Fruit fly (Drosophila melanogaster) Kc167 (cell line): Measurements from ENCODE around the gene KdelR.

Experiments used
- Myc ChIP-seq: fragments of >200 bp; optimal IDR thresholded peaks from 2 replicates; lab custom pipeline; 2017; ENCODE audit warnings: missing external identifiers
- Sin3A ChIP-seq: fragments of >200 bp; optimal IDR thresholded peaks from 2 replicates; lab custom pipeline; 2018; ENCODE audit warnings: missing external identifiers
- h ChIP-seq: fragments of >200 bp; optimal IDR thresholded peaks from 3 replicates; lab custom pipeline; 2018; ENCODE audit warnings: missing external identifiers
- insv ChIP-seq: fragments of >200 bp; optimal IDR thresholded peaks from 3 replicates; lab custom pipeline; 2018; ENCODE audit warnings: missing external identifiers
- psq ChIP-seq: fragments of >200 bp; optimal IDR thresholded peaks from 2 replicates; lab custom pipeline; 2017; ENCODE audit warnings: missing external identifiers
- ttk ChIP-seq: sonication (Bioruptor generic); optimal IDR thresholded peaks from 2 replicates; lab custom pipeline; 2017; ENCODE audit warnings: missing external identifiers

KdelR gene

DNA sequence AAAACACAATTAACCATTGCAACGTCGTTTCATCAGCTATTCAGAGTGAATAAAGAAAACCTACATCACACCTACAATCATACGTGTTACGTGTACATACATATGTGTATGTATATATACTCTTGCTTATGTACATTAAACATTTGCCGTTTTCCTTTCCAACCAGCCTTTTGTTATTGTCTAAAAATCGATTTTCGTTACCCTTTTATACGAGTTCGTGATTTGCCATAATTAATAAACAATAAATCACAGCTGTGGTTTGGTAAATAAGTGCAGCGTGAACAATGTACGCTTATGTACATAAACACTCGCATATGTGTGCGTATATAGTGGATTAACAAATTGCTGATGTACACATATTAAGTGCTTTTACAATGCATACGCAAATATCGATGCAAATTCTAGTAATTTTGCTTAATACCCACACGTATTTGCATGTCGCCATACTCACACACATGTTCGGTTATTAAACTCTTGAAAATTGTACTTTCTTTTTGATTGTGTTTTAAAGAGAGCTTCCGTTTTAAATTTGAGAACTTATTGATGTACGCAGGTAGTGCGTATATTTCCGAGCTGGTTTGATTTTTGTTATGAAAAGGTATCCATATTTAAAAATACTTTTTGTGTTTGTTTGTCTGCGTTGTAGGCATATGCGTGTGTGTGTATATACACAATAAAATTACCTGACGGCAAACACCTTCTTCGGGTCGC lies 29.7 kb upstream of the KdelR start:
- TF ChIP-seq Sin3A (lab: Kevin White, UChicago) = no peak
- TF ChIP-seq Myc (lab: Kevin White, UChicago) = no peak
- TF ChIP-seq ttk (lab: Kevin White, UChicago) = no peak
- TF ChIP-seq psq (lab: Kevin White, UChicago) = no peak
- TF ChIP-seq h = no peak
- TF ChIP-seq insv (lab: Kevin White, UChicago) = no peak

DNA sequence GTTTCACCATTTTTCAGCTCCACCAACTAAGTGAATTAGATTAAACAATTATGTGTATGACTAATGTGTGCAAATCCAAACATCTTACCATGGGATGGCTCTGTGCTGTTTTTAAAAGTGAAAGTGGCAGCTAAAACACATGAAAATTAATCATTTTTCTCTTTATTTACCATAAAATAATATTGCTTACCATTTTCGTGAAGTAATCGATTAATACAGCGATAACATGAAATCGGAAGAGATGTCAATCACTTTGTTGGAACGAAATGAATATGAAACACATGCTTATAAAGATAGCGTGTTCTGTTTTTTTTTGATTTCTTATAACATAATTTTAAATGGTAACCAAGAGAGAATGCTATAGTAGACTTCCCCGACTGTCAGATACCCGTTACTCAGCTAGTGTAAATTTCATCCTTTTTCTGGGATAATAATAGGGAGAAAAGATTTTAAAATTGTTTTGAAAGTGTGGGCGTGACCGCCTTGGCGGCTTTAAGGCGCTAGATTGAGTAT lies 22.8 kb upstream of the KdelR start:
- no peak for TF ChIP-seq h
- no peak for TF ChIP-seq insv (lab: Kevin White, UChicago)
- TF ChIP-seq Sin3A (lab: Kevin White, UChicago) = no peak
- no peak for TF ChIP-seq Myc (lab: Kevin White, UChicago)
- TF ChIP-seq ttk (lab: Kevin White, UChicago) = no peak
- TF ChIP-seq psq (lab: Kevin White, UChicago) = no peak

DNA sequence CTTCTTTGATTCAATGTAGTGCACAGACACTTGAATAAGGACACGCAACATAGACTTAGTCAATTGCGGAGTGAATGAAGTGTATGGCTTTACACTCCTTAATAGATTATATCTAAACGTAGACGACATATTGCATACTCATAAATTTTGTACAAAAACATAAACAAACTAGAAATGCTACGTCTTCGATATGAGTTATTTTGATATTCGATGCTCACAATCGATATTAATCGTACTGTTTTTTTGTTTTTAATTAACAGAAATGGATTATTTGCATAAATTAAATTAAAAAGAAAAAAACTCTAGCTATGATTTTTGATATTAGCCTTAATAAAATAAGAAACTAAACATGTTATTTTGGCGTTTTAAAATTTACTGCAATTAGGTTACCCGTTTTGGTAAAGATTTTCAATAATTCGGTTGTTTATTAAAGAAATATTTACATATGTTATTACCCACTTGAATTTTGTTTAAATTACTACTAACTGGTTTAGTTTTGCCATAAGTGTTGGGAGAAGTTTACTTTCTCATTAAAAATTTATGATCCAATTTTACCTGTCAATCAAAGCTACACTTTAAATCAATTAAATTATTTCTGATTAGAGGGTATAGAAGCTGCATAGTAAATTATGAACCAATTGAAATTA lies 21.6 kb upstream of the KdelR start, which contains the start of the genes CG17768, LSm-4 and Ir31a:
Gene CG17768, minus strand, starts transcription at position 196 of the 647 bp plus-strand sequence.
Gene LSm-4, minus strand, starts transcription at position 196 of the 647 bp plus-strand sequence.
Gene Ir31a, plus strand, starts transcription at position 558 of the 647 bp plus-strand sequence.
- no peak for TF ChIP-seq psq (lab: Kevin White, UChicago)
- TF ChIP-seq insv (lab: Kevin White, UChicago) = no peak
- no peak for TF ChIP-seq Sin3A (lab: Kevin White, UChicago)
- TF ChIP-seq h = no peak
- no peak for TF ChIP-seq Myc (lab: Kevin White, UChicago)
- TF ChIP-seq ttk (lab: Kevin White, UChicago) = no peak

DNA sequence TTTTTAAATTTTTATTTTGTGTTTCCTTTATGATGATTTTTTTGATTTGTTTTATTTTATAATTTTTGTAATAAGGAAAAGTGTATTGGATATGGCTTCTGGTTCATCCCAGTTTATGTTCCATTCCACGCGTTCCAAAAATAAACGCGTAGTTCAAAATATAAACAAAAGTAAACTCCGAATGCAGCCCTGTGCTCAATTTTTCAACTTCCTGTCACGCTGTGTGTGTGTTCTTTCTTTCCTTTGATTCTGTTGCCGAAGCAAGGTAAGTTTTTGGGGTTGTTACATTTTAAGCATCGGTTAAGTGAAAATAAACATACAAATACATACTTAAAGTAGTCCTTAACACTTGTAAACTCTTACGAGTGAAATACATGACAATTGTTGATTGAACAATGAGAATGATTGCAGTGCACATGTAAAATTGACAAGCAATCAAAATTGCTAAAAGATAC lies 18.5 kb upstream of the KdelR start, which contains the start of the genes Ip259 and RpS27A:
Gene Ip259, plus strand, starts transcription at position 231 of the 455 bp plus-strand sequence.
Gene RpS27A, plus strand, starts transcription at position 231 of the 455 bp plus-strand sequence.
- TF ChIP-seq ttk (lab: Kevin White, UChicago) (no peak), insv (lab: Kevin White, UChicago) (no peak), Myc (lab: Kevin White, UChicago) (no peak), h (no peak), psq (lab: Kevin White, UChicago) (no peak), Sin3A (lab: Kevin White, UChicago) (no peak)

DNA sequence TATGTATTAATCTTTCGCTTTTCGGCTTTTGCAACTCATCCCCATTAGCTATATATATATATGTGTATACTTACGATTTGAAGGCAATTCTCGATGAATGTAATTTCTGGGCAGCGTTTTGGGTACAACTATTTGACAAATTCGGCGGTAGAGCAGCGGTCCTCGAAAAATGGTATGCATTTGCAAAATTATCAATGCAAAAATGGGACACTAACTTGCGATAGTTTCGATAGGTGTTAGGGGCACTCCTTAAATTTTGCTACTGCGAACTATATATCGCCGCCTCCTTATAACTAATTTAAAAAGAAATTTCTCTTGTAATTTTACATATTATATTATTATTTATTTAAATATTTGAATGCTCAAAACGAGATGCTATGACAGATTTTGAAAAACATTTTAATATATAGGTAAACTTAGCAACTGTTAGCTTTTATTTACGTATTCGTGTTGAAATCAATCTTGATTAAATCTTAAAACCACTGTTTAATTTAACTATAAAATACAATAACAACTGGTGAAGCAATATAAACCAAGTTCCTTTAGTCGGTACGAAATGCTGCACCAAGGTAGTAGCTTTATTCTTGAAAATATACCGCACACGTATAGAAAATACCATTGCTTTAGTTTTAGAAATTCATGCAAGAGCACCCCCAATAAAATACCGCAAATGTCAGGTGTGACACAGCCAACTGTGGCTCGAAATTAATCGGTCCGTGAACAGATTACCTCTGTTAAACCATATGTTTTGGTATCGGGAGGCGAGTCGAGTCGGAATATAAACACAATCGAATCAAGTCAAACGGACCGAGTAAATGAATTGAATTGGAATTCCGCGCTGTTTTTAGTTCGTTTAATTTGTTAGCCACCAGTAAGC lies 13.2 kb upstream of the KdelR start, which contains the start of the genes CG5355 and Klp31E:
Gene CG5355, minus strand, starts transcription at position 213 of the 877 bp plus-strand sequence.
Gene Klp31E, plus strand, starts transcription at position 767 of the 877 bp plus-strand sequence.
- TF ChIP-seq insv (lab: Kevin White, UChicago) (no peak), psq (lab: Kevin White, UChicago) (no peak), h (no peak), Myc (lab: Kevin White, UChicago) (no peak), ttk (lab: Kevin White, UChicago) (no peak), Sin3A (lab: Kevin White, UChicago) (no peak)

DNA sequence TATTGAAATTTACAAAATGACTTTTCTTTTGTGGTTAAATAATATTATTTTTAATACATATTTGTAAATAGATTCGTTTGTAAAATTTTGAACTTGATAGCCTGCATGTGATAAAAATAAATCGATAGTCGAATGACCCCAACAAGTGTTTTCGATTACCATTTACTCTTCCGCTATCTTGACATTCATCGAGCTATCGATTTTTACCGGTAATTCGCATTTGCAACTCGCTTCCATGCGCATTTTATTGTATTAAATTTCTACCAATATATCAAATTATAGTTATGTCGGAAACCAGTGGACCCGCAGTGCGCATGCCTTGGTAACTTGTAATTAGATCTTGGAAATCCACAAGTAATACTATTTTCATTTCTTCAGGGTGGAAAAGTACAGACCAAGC lies 7.7 kb upstream of the KdelR start, which contains the start of gene RfC3:
Gene RfC3, plus strand, starts transcription at position 210 of the 400 bp plus-strand sequence.
- TF ChIP-seq Myc (lab: Kevin White, UChicago) = no peak
- no peak for TF ChIP-seq Sin3A (lab: Kevin White, UChicago)
- TF ChIP-seq ttk (lab: Kevin White, UChicago) = no peak
- no peak for TF ChIP-seq psq (lab: Kevin White, UChicago)
- TF ChIP-seq h = no peak
- TF ChIP-seq insv (lab: Kevin White, UChicago) = no peak

DNA sequence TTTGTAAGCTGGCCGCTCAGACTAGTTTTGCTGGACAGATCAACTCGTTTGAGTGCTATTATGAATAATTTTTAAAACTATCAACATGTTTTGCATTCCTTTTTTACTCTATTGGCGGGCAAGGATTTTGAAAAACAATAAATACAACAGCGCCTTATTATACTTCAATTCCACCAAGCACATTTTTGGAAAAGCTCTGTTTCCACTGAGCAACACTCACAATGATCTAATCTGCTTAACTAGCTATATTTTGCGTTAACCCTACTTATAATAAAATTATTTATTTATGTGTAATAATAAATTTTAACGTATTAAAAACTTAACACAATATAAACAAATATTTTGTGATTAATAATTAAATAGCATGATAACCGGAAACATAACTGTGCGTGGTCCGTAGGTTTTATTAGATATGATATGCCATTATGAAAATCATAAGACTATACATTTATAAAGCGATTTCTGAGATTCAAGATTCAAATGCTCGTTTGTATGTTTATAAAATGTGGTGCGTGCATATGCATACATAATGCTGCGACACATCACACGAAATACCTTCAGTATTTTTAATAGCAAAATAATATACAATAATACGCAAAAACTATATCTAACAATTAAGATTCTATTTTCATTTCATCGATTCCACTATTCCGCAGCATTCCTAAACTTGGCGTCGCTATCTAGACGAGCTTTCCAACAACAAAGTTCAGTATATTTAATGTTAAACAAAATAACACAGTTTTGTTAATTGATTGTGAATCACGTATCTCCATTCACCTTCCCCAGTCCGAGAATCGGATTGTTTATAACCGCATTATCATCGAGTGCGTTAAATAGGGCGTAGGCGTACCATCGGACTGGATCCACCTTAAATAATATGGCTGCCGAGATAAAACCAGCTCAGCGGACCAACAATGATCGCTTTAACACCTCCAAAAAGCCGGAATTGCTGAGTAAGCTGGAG lies 3.8 kb upstream of the KdelR start, which contains the start of the genes pie and Wdfy2:
Gene pie, minus strand, starts transcription at position 138 of the 964 bp plus-strand sequence.
Gene Wdfy2, plus strand, starts transcription at position 649 of the 964 bp plus-strand sequence.
- TF ChIP-seq psq (lab: Kevin White, UChicago) = no peak
- TF ChIP-seq Myc (lab: Kevin White, UChicago) = no peak
- TF ChIP-seq insv (lab: Kevin White, UChicago) = no peak
- no peak for TF ChIP-seq h
- no peak for TF ChIP-seq Sin3A (lab: Kevin White, UChicago)
- TF ChIP-seq ttk (lab: Kevin White, UChicago) = no peak

DNA sequence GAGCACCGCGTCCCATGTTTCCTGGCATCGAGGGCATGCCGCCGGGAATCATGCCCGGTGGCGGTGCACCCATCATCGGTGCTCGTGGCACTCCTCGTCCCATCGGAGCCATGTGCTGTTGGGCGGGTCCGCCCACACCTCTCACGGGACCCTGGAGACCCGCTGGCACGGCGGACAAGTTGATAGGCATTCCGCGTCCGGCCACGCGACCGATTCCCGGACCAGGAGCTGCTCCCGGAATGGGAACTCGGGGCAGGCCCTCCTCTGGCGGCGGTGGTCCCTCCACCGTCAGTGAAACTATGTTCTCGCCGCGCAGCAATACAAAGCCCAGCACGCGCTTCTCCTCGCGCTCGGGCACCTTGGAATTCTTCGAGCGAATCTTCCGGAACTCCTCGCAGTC lies 1.1 kb upstream of the KdelR start:
- TF ChIP-seq h (no peak), Sin3A (lab: Kevin White, UChicago) (no peak), psq (lab: Kevin White, UChicago) (no peak), Myc (lab: Kevin White, UChicago) (no peak), ttk (lab: Kevin White, UChicago) (no peak), insv (lab: Kevin White, UChicago) (no peak)

DNA sequence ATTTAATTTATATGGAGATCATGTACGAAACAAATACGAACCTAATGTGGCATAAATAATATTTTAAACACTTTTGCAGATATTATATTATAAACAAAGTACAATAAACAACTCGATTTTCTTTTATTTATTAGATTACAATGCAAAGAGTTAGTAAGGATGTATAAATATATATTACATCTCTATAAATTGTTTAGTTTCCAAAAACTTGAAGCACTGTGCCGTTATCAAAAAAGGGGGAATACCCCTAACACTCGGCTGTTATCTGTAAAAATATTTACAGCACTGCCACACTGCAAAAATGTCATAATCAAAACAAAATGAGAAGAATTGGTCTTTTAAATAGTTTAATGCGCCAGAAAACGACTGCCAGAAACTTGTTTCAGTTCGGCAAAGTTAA lies 1.8 kb downstream of the KdelR start, which contains the start of gene CG5188:
Gene CG5188, plus strand, starts transcription at position 302 of the 400 bp plus-strand sequence.
- TF ChIP-seq h (no peak), insv (lab: Kevin White, UChicago) (no peak), psq (lab: Kevin White, UChicago) (no peak), Myc (lab: Kevin White, UChicago) (no peak), Sin3A (lab: Kevin White, UChicago) (no peak), ttk (lab: Kevin White, UChicago) (no peak)
